Worm (Caenorhabditis elegans) whole organism, L3 larva: ENCODE data around the gene K12H6.10.

Source experiments
- ZK546.5 ChIP-seq: sonication (generic microtip); optimal IDR thresholded peaks from 2 replicates; lab custom pipeline; 2017; ENCODE audit warnings: missing biosample characterization, missing genetic modification characterization
- ceh-16 ChIP-seq: sonication (generic microtip); optimal IDR thresholded peaks from 2 replicates; lab custom pipeline; 2017; ENCODE audit warnings: missing biosample characterization, missing genetic modification characterization
- ceh-82 ChIP-seq: fragments of 150-350 bp; optimal IDR thresholded peaks from 2 replicates; lab custom pipeline; 2014; ENCODE audit warnings: missing biosample characterization, missing genetic modification characterization
- ceh-9 ChIP-seq: sonication (generic microtip); optimal IDR thresholded peaks from 2 replicates; lab custom pipeline; 2018; ENCODE audit warnings: missing biosample characterization, missing genetic modification characterization
- daf-12 ChIP-seq: fragments of 150-350 bp; optimal IDR thresholded peaks from 2 replicates; lab custom pipeline; 2014; ENCODE audit warnings: missing biosample characterization, missing genetic modification reagents, missing genetic modification characterization
- egl-27 ChIP-seq: sonication (generic microtip); optimal IDR thresholded peaks from 4 replicates; lab custom pipeline; 2017; ENCODE audit warnings: missing biosample characterization, missing genetic modification reagents, missing genetic modification characterization
- egl-5 ChIP-seq: fragments of 150-350 bp; optimal IDR thresholded peaks from 2 replicates; lab custom pipeline; 2017; ENCODE audit warnings: missing biosample characterization, missing genetic modification reagents, missing genetic modification characterization, inconsistent platforms
- elt-1 ChIP-seq: fragments of 150-350 bp; optimal IDR thresholded peaks from 2 replicates; lab custom pipeline; 2014; ENCODE audit warnings: missing biosample characterization, missing genetic modification characterization
- fkh-10 ChIP-seq: sonication (generic microtip); optimal IDR thresholded peaks from 2 replicates; lab custom pipeline; 2017; ENCODE audit warnings: missing biosample characterization, missing genetic modification reagents, missing genetic modification characterization
- fos-1 ChIP-seq: fragments of 150-350 bp; optimal IDR thresholded peaks from 2 replicates; lab custom pipeline; 2014; ENCODE audit warnings: missing biosample characterization, missing genetic modification characterization
- jun-1 ChIP-seq: fragments of 150-350 bp; optimal IDR thresholded peaks from 2 replicates; lab custom pipeline; 2014; ENCODE audit warnings: missing biosample characterization, missing genetic modification reagents, missing genetic modification characterization
- lsy-12 ChIP-seq: sonication (generic microtip); optimal IDR thresholded peaks from 2 replicates; lab custom pipeline; 2016; ENCODE audit warnings: mild to moderate bottlenecking, missing genetic modification characterization, missing compliant biosample characterization
- mdl-1 ChIP-seq: fragments of 150-350 bp; optimal IDR thresholded peaks from 2 replicates; lab custom pipeline; 2014; ENCODE audit warnings: missing biosample characterization, missing genetic modification characterization
- mml-1 ChIP-seq: fragments of 150-350 bp; sonication (generic microtip); optimal IDR thresholded peaks from 3 replicates; lab custom pipeline; 2014; ENCODE audit warnings: missing biosample characterization, missing genetic modification characterization
- nfya-1 ChIP-seq: sonication (generic microtip); optimal IDR thresholded peaks from 2 replicates; lab custom pipeline; 2017; ENCODE audit warnings: missing genetic modification characterization, mild to moderate bottlenecking, missing compliant biosample characterization, antibody characterized with exemption, moderate library complexity; ENCODE audit not compliant: insufficient read depth
- nhr-12 ChIP-seq: fragments of 150-350 bp; optimal IDR thresholded peaks from 2 replicates; lab custom pipeline; 2014; ENCODE audit warnings: missing biosample characterization, missing genetic modification characterization
- nhr-23 ChIP-seq: fragments of 150-350 bp; optimal IDR thresholded peaks from 2 replicates; lab custom pipeline; 2014; ENCODE audit warnings: missing biosample characterization, missing genetic modification reagents, missing genetic modification characterization
- nhr-237 ChIP-seq: fragments of 150-350 bp; optimal IDR thresholded peaks from 2 replicates; lab custom pipeline; 2014; ENCODE audit warnings: missing biosample characterization, missing genetic modification characterization
- nhr-28 ChIP-seq: fragments of 150-350 bp; optimal IDR thresholded peaks from 2 replicates; lab custom pipeline; 2014; ENCODE audit warnings: missing biosample characterization, missing genetic modification characterization
- nhr-43 ChIP-seq: sonication (generic microtip); optimal IDR thresholded peaks from 2 replicates; lab custom pipeline; 2016; ENCODE audit warnings: mild to moderate bottlenecking, missing genetic modification characterization, missing compliant biosample characterization; ENCODE audit not compliant: poor library complexity, severe bottlenecking
- nhr-67 ChIP-seq: fragments of 150-350 bp; optimal IDR thresholded peaks from 2 replicates; lab custom pipeline; 2014; ENCODE audit warnings: missing biosample characterization, missing genetic modification characterization
- nhr-76 ChIP-seq: fragments of 150-350 bp; sonication (generic microtip); optimal IDR thresholded peaks from 5 replicates; lab custom pipeline; 2014; ENCODE audit warnings: missing biosample characterization, missing genetic modification characterization
- pha-4 ChIP-seq: fragments of 150-350 bp; optimal IDR thresholded peaks from 2 replicates; lab custom pipeline; 2014; ENCODE audit warnings: missing biosample characterization, missing genetic modification reagents, missing genetic modification characterization
- pqm-1 ChIP-seq: fragments of 150-350 bp; optimal IDR thresholded peaks from 2 replicates; lab custom pipeline; 2017; ENCODE audit warnings: missing biosample characterization, missing genetic modification characterization, inconsistent platforms
- skn-1 ChIP-seq: fragments of 150-350 bp; optimal IDR thresholded peaks from 2 replicates; lab custom pipeline; 2014; ENCODE audit warnings: missing biosample characterization, missing genetic modification characterization
- tbx-2 ChIP-seq: sonication (generic microtip); optimal IDR thresholded peaks from 2 replicates; lab custom pipeline; 2016; ENCODE audit warnings: mild to moderate bottlenecking, missing genetic modification characterization, missing compliant biosample characterization
- ztf-11 ChIP-seq: fragments of 150-350 bp; optimal IDR thresholded peaks from 2 replicates; lab custom pipeline; 2014; ENCODE audit warnings: missing biosample characterization, missing genetic modification characterization

K12H6.10 gene

DNA sequence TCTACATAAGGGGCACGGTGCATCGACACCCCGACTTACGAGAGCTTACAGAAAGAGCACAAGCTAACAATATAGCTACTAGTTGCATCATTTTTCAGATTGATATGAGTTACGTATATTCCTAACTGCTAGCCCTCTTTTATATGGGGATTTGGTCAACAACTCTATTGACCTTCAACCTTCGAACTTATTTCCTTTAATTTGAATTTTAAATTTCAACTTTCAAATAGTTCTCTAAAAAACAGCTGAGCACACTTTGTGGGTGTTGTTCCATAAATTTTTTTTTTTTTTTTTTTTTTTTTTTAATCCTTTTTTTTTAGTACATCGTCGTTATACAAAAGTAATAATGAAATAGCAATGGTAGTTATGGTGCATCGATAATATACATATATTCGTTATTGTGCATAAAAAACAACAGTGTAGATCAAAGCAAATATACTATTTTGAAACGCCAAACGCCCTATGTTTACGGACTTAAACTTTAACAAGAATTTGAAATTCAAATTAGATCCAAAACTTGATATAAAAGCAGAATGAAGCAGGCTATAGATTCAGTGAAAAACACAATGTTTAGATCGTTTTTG lies 44.0 kb downstream of the K12H6.10 start, which contains the start of the genes Y110A2AL.9 and Y110A2AL.3:
Gene Y110A2AL.9, minus strand, starts transcription at position 101 of the 584 bp plus-strand sequence.
Gene Y110A2AL.3, plus strand, starts transcription at position 534 of the 584 bp plus-strand sequence.
- no peak for TF ChIP-seq tbx-2 (tag; lab: Kevin White, UChicago)
- TF ChIP-seq fkh-10 (GFP tag; lab: Kevin White, UChicago) = no peak
- TF ChIP-seq nfya-1 = no peak
- TF ChIP-seq nhr-76 (tag; lab: Kevin White, UChicago) = no peak
- TF ChIP-seq nhr-43 (tag; lab: Kevin White, UChicago) = no peak
- TF ChIP-seq, all 47 proteins: peak for 0

DNA sequence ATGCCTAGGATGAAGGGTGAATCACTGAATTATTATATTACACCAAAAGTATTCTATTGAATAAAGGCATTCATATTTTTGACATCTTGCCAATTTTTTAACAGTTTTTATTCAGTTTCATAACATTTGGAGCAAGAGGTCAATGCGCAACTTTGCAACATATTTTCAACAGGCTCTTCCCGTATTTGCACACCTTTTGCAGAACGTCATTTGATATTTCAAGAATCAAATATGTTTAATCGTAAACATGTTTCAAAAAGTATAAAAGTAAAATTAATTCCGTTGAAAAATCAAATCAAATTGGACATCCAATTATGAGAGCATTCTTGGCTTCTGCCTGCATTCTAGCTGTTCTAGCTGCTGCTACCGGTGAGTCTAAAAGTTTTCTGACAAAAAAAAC lies 45.0 kb downstream of the K12H6.10 start, which contains the start of gene Y110A2AL.2:
Gene Y110A2AL.2, plus strand, starts transcription at position 301 of the 400 bp plus-strand sequence.
- TF ChIP-seq mdl-1 (no peak), lsy-12 (no peak), daf-12 (tag; lab: Kevin White, UChicago) (no peak), ZK546.5 (tag; lab: Kevin White, UChicago) (no peak), egl-27 (tag; lab: Kevin White, UChicago) (no peak), skn-1 (tag; lab: Kevin White, UChicago) (no peak), jun-1 (no peak), pha-4 (tag; lab: Kevin White, UChicago) (no peak), nhr-67 (tag; lab: Kevin White, UChicago) (no peak), fos-1 (no peak), nhr-12 (tag; lab: Kevin White, UChicago) (no peak), ceh-82 (no peak), nhr-43 (tag; lab: Kevin White, UChicago) (no peak), ztf-11 (no peak), nhr-28 (no peak), egl-5 (tag; lab: Kevin White, UChicago) (no peak), mml-1 (no peak), ceh-9 (tag; lab: Kevin White, UChicago) (no peak), nfya-1 (no peak), pqm-1 (no peak)
- TF ChIP-seq, all 47 proteins: peak for 0

DNA sequence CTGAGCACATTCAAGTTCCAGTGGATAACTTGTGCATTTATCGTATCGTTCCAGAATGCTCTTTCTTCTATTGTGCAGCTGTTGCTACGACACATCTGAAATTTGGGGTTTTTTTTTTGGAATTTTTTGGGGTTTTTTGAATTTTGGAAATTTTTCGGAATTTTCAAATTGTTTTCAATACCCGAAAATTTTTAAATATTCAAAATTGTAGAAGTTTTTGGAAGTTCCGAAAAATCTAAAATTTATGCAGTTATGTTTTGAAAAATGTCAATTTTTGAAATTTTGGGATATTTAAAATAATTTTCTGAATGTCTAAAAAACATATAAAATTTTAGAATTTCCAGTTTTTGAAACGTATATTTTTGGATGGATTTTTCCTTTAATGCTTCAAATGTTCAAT lies 49.1 kb downstream of the K12H6.10 start, which contains the start of gene Y110A2AL.10:
Gene Y110A2AL.10, minus strand, starts transcription at position 101 of the 400 bp plus-strand sequence.
- TF ChIP-seq nhr-76 (tag; lab: Kevin White, UChicago) (no peak), ztf-11 (no peak), ceh-16 (tag; lab: Kevin White, UChicago) (no peak), fos-1 (no peak), daf-12 (tag; lab: Kevin White, UChicago) (no peak), elt-1 (tag; lab: Kevin White, UChicago) (no peak), nhr-23 (tag; lab: Kevin White, UChicago) (no peak), ZK546.5 (tag; lab: Kevin White, UChicago) (no peak), nhr-237 (tag; lab: Kevin White, UChicago) (no peak), egl-5 (tag; lab: Kevin White, UChicago) (no peak), tbx-2 (tag; lab: Kevin White, UChicago) (no peak)
